Worm (Caenorhabditis elegans) whole organism, young adult: ENCODE data around the gene T05H10.1.

Experiments
- C06A6.2 ChIP-seq: fragments of 200-800 bp; sonication (Bioruptor generic); conservative IDR thresholded peaks from 2 replicates; pipeline ENCODE4 v1.3.6; 2022; ENCODE audit warnings: missing genetic modification characterization, missing compliant biosample characterization
- D2030.7 ChIP-seq: fragments of 200-800 bp; sonication (Bioruptor generic); IDR thresholded peaks from 2 replicates; pipeline ENCODE4 v1.3.6; 2022; ENCODE audit warnings: missing genetic modification reagents, missing genetic modification characterization, missing compliant biosample characterization
- F10E7.11 ChIP-seq: sonication (generic microtip); optimal IDR thresholded peaks from 2 replicates; lab custom pipeline; 2017; ENCODE audit warnings: mild to moderate bottlenecking, missing genetic modification characterization, moderate library complexity, missing compliant biosample characterization
- F23B12.7 ChIP-seq: sonication (generic microtip); optimal IDR thresholded peaks from 2 replicates; lab custom pipeline; 2017; ENCODE audit warnings: missing genetic modification characterization, mild to moderate bottlenecking, missing compliant biosample characterization, antibody characterized with exemption, moderate library complexity; ENCODE audit not compliant: insufficient read depth
- F33H1.4 ChIP-seq: fragments of 200-800 bp; sonication (Bioruptor generic); IDR thresholded peaks from 2 replicates; pipeline ENCODE4 v1.3.6; 2022; ENCODE audit warnings: missing genetic modification reagents, missing genetic modification characterization, missing compliant biosample characterization
- F39B2.1 ChIP-seq: fragments of 200-800 bp; sonication (Bioruptor generic); IDR thresholded peaks from 2 replicates; pipeline ENCODE4 v1.3.6; 2022; ENCODE audit warnings: missing genetic modification reagents, missing genetic modification characterization, missing compliant biosample characterization
- F49E8.2 ChIP-seq: sonication (generic microtip); optimal IDR thresholded peaks from 3 replicates; lab custom pipeline; 2017; ENCODE audit warnings: missing genetic modification characterization, mild to moderate bottlenecking, missing compliant biosample characterization, antibody characterized with exemption, moderate library complexity; ENCODE audit not compliant: insufficient read depth
- F57C9.4 ChIP-seq: sonication (generic microtip); optimal IDR thresholded peaks from 2 replicates; lab custom pipeline; 2017; ENCODE audit warnings: mild to moderate bottlenecking, missing genetic modification characterization, missing compliant biosample characterization
- K12H6.12 ChIP-seq: fragments of 200-800 bp; sonication (Bioruptor generic); optimal IDR thresholded peaks from 2 replicates; lab custom pipeline; 2018; ENCODE audit warnings: mild to moderate bottlenecking, missing genetic modification characterization, missing compliant biosample characterization
- T07F8.4 ChIP-seq: sonication (generic microtip); optimal IDR thresholded peaks from 2 replicates; lab custom pipeline; 2016; ENCODE audit warnings: mild to moderate bottlenecking, missing genetic modification characterization, moderate library complexity, missing compliant biosample characterization
- ZK185.1 ChIP-seq: sonication (generic microtip); optimal IDR thresholded peaks from 2 replicates; lab custom pipeline; 2016; ENCODE audit warnings: mild to moderate bottlenecking, missing genetic modification characterization, missing compliant biosample characterization; ENCODE audit not compliant: poor library complexity, severe bottlenecking
- attf-5 ChIP-seq: fragments of 200-800 bp; sonication (Bioruptor generic); optimal IDR thresholded peaks from 2 replicates; lab custom pipeline; 2018; ENCODE audit warnings: mild to moderate bottlenecking, missing genetic modification characterization, missing compliant biosample characterization
- bed-1 ChIP-seq: fragments of 200-800 bp; sonication (Bioruptor generic); IDR thresholded peaks from 2 replicates; pipeline ENCODE4 v1.3.6; 2022; ENCODE audit warnings: missing genetic modification reagents, missing genetic modification characterization, missing compliant biosample characterization
- ccch-3 ChIP-seq: fragments of 200-800 bp; sonication (Bioruptor generic); optimal IDR thresholded peaks from 2 replicates; lab custom pipeline; 2018; ENCODE audit warnings: mild to moderate bottlenecking, missing genetic modification characterization, missing compliant biosample characterization
- cebp-2 ChIP-seq: fragments of 200-800 bp; sonication (Bioruptor generic); IDR thresholded peaks from 2 replicates; pipeline ENCODE4 v1.3.6; 2022; ENCODE audit warnings: missing genetic modification characterization, missing compliant biosample characterization
- ceh-58 ChIP-seq: fragments of 200-800 bp; sonication (Bioruptor generic); IDR thresholded peaks from 2 replicates; pipeline ENCODE4 v1.3.6; 2022; ENCODE audit warnings: missing genetic modification characterization, missing compliant biosample characterization
- ceh-91 ChIP-seq: fragments of 200-800 bp; sonication (Bioruptor generic); IDR thresholded peaks from 2 replicates; pipeline ENCODE4 v1.3.6; 2022; ENCODE audit warnings: missing genetic modification reagents, missing genetic modification characterization, missing compliant biosample characterization
- chd-7 ChIP-seq: sonication (generic microtip); optimal IDR thresholded peaks from 2 replicates; lab custom pipeline; 2016; ENCODE audit warnings: mild to moderate bottlenecking, missing genetic modification characterization, moderate library complexity, missing compliant biosample characterization
- dox-1 ChIP-seq: fragments of 200-800 bp; sonication (Bioruptor generic); IDR thresholded peaks from 2 replicates; pipeline ENCODE4 v1.3.6; 2022; ENCODE audit warnings: missing genetic modification reagents, missing genetic modification characterization, missing compliant biosample characterization
- dpff-1 ChIP-seq: sonication (generic microtip); optimal IDR thresholded peaks from 2 replicates; lab custom pipeline; 2017; ENCODE audit warnings: mild to moderate bottlenecking, missing genetic modification characterization, missing compliant biosample characterization
- dpl-1 ChIP-seq: fragments of 150-350 bp; optimal IDR thresholded peaks from 2 replicates; lab custom pipeline; 2014; ENCODE audit warnings: missing biosample characterization, missing genetic modification reagents, missing genetic modification characterization
- efl-1 ChIP-seq: fragments of 150-350 bp; optimal IDR thresholded peaks from 2 replicates; lab custom pipeline; 2014; ENCODE audit warnings: missing biosample characterization, missing genetic modification reagents, missing genetic modification characterization
- him-1 ChIP-seq: sonication (generic microtip); optimal IDR thresholded peaks from 2 replicates; lab custom pipeline; 2016; ENCODE audit warnings: missing genotype, missing genetic modification reagents, missing genetic modification characterization, missing compliant biosample characterization
- hmg-1.2 ChIP-seq: fragments of 200-800 bp; sonication (Bioruptor generic); IDR thresholded peaks from 2 replicates; pipeline ENCODE4 v1.3.6; 2022; ENCODE audit warnings: missing genetic modification reagents, missing genetic modification characterization, missing compliant biosample characterization
- hsf-1 ChIP-seq: fragments of 200-800 bp; sonication (Bioruptor generic); IDR thresholded peaks from 2 replicates; pipeline ENCODE4 v1.3.6; 2022; ENCODE audit warnings: missing genetic modification reagents, missing genetic modification characterization, missing compliant biosample characterization
- let-526 ChIP-seq: fragments of 200-800 bp; sonication (Bioruptor generic); IDR thresholded peaks from 2 replicates; pipeline ENCODE4 v1.3.6; 2022; ENCODE audit warnings: missing genetic modification reagents, missing genetic modification characterization, missing compliant biosample characterization
- lin-26 ChIP-seq: fragments of 200-800 bp; sonication (Bioruptor generic); IDR thresholded peaks from 2 replicates; pipeline ENCODE4 v1.3.6; 2022; ENCODE audit warnings: missing genetic modification reagents, missing genetic modification characterization, missing compliant biosample characterization
- lin-35 ChIP-seq, 3 experiments: fragments of 150-350 bp in 2 of 3; sonication (generic microtip) in 1 of 3; optimal IDR thresholded peaks; 2 replicates each; lab custom pipeline; 2014 to 2018; ENCODE audit warnings: missing biosample characterization in 3 of 3, missing genetic modification characterization in 3 of 3, missing genetic modification reagents in 3 of 3
- lin-40 ChIP-seq: sonication (generic microtip); optimal IDR thresholded peaks from 2 replicates; lab custom pipeline; 2016; ENCODE audit warnings: missing genetic modification characterization, mild to moderate bottlenecking, missing compliant biosample characterization, missing genotype, missing genetic modification reagents
- lin-54 ChIP-seq: fragments of 200-800 bp; sonication (Bioruptor generic); optimal IDR thresholded peaks from 2 replicates; lab custom pipeline; 2018; ENCODE audit warnings: mild to moderate bottlenecking, missing genetic modification characterization, missing compliant biosample characterization
- lsl-1 ChIP-seq: fragments of 200-800 bp; sonication (Bioruptor generic); optimal IDR thresholded peaks from 2 replicates; lab custom pipeline; 2018; ENCODE audit warnings: mild to moderate bottlenecking, missing genetic modification characterization, moderate library complexity, missing compliant biosample characterization
- madf-6 ChIP-seq: fragments of 200-800 bp; sonication (Bioruptor generic); IDR thresholded peaks from 2 replicates; pipeline ENCODE4 v1.3.6; 2022; ENCODE audit warnings: missing genetic modification reagents, missing genetic modification characterization, missing compliant biosample characterization
- madf-8 ChIP-seq: fragments of 200-800 bp; sonication (Bioruptor generic); conservative IDR thresholded peaks from 2 replicates; pipeline ENCODE4 v1.3.6; 2022; ENCODE audit warnings: missing genetic modification reagents, missing genetic modification characterization, missing compliant biosample characterization
- mcd-1 ChIP-seq: fragments of 200-800 bp; sonication (Bioruptor generic); IDR thresholded peaks from 2 replicates; pipeline ENCODE4 v1.3.6; 2022; ENCODE audit warnings: missing genetic modification reagents, missing genetic modification characterization, missing compliant biosample characterization
- mxl-1 ChIP-seq: sonication (generic microtip); optimal IDR thresholded peaks from 2 replicates; lab custom pipeline; 2016; ENCODE audit warnings: missing genetic modification characterization, missing compliant biosample characterization
- nfyb-1 ChIP-seq: fragments of 200-800 bp; sonication (Bioruptor generic); IDR thresholded peaks from 2 replicates; pipeline ENCODE4 v1.3.6; 2022; ENCODE audit warnings: missing genetic modification reagents, missing genetic modification characterization, missing compliant biosample characterization
- nhr-27 ChIP-seq: fragments of 200-800 bp; sonication (Bioruptor generic); optimal IDR thresholded peaks from 2 replicates; lab custom pipeline; 2018; ENCODE audit warnings: mild to moderate bottlenecking, missing genetic modification characterization, moderate library complexity, missing compliant biosample characterization
- nhr-80 ChIP-seq: sonication (generic microtip); optimal IDR thresholded peaks from 2 replicates; lab custom pipeline; 2016; ENCODE audit warnings: missing genetic modification characterization, missing compliant biosample characterization
- sdz-38 ChIP-seq: sonication (generic microtip); optimal IDR thresholded peaks from 2 replicates; lab custom pipeline; 2016; ENCODE audit warnings: missing genotype, missing genetic modification characterization, missing compliant biosample characterization
- snpc-1.1 ChIP-seq: sonication (generic microtip); optimal IDR thresholded peaks from 2 replicates; lab custom pipeline; 2017; ENCODE audit warnings: missing genetic modification characterization, mild to moderate bottlenecking, missing compliant biosample characterization, antibody characterized with exemption, moderate library complexity, missing genotype, missing genetic modification reagents; ENCODE audit not compliant: insufficient read depth
- snpc-1.3 ChIP-seq: sonication (generic microtip); optimal IDR thresholded peaks from 2 replicates; lab custom pipeline; 2017; ENCODE audit warnings: missing genetic modification characterization, mild to moderate bottlenecking, missing compliant biosample characterization, antibody characterized with exemption, moderate library complexity, missing genotype, missing genetic modification reagents; ENCODE audit not compliant: insufficient read depth
- snpc-3.4 ChIP-seq: sonication (generic microtip); optimal IDR thresholded peaks from 2 replicates; lab custom pipeline; 2017; ENCODE audit warnings: missing genetic modification characterization, mild to moderate bottlenecking, missing compliant biosample characterization, antibody characterized with exemption, moderate library complexity, missing genotype, missing genetic modification reagents
- snpc-4 ChIP-seq, 5 experiments: fragments of 150-350 bp in 1 of 5; sonication (generic microtip) in 4 of 5; optimal IDR thresholded peaks; 2 replicates each; lab custom pipeline; 2014 to 2018; ENCODE audit warnings: missing genetic modification characterization in 5 of 5, missing biosample characterization in 3 of 5, antibody characterized with exemption in 2 of 5, mild to moderate bottlenecking in 2 of 5, missing compliant biosample characterization in 2 of 5, missing genotype in 2 of 5, moderate library complexity in 2 of 5, missing genetic modification reagents in 1 of 5
- sptf-2 ChIP-seq: fragments of 200-800 bp; sonication (Bioruptor generic); optimal IDR thresholded peaks from 2 replicates; lab custom pipeline; 2018; ENCODE audit warnings: mild to moderate bottlenecking, missing genetic modification characterization, missing compliant biosample characterization
- ztf-18 ChIP-seq: sonication (generic microtip); optimal IDR thresholded peaks from 2 replicates; lab custom pipeline; 2016; ENCODE audit warnings: missing genotype, mild to moderate bottlenecking, missing genetic modification characterization, missing compliant biosample characterization

The T05H10.1 gene

DNA sequence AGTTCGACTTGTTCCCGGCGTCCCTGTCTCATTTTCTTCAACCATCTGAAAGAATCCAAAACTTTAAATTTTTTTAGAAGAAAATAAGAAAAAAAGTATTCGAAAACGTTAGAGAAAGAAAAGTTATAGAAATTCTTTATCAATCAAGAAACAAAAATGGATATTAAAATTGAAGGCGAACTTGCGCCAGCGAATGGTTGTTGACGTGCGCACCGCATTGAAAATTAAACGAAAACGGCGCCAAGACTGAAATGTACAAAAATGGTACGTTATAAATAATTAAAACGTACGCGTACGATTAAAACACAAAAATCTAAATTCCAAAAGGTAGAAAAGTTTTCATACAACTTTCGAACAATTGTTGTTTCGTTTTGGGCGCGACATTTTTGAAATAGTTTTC is 44.4 kb downstream of the T05H10.1 start, which contains the start of gene K02C4.3:
TSS of gene K02C4.3 (minus strand) at position 51 of the 400 bp plus-strand sequence.
- no peak for TF ChIP-seq lin-26 (GFP tag; lab: Robert Waterston, UW)
- peak; percentile 60 for TF ChIP-seq snpc-3.4 (tag; lab: Kevin White, UChicago)
- peak; percentile 68 for TF ChIP-seq dpl-1 (GFP tag; lab: Kevin White, UChicago)
- no peak for TF ChIP-seq mxl-1 (tag; lab: Kevin White, UChicago)
- no peak for TF ChIP-seq snpc-4 (GFP tag; optimal IDR thresholded peaks at IDR 0.05; lab: Kevin White, UChicago)
- TF ChIP-seq snpc-4 (tag; optimal IDR thresholded peaks at IDR 0.05; lab: Kevin White, UChicago), result peak; percentile 45 to 74 (median 73)
- peak; percentile 34 for TF ChIP-seq snpc-1.1 (tag; lab: Kevin White, UChicago)
- TF ChIP-seq C06A6.2 (GFP tag; lab: Robert Waterston, UW), result no peak
- TF ChIP-seq F57C9.4 (tag; lab: Kevin White, UChicago), result no peak
- TF ChIP-seq attf-5 (GFP tag; lab: Kevin White, UChicago), result peak; percentile 27
- no peak for TF ChIP-seq K12H6.12 (tag; lab: Kevin White, UChicago)
- TF ChIP-seq F23B12.7 (tag; lab: Kevin White, UChicago), result peak; percentile 13
- TF ChIP-seq lin-54 (GFP tag; lab: Kevin White, UChicago), result peak; percentile 69
- 0 out of 2 replicates have a peak, but pooled peaks have one; percentile 13 for TF ChIP-seq hmg-1.2 (GFP tag; lab: Robert Waterston, UW)
- TF ChIP-seq lin-40 (tag; lab: Kevin White, UChicago), result peak; percentile 37
- 0 out of 2 replicates have a peak, but pooled peaks have one; percentile 16 for TF ChIP-seq ceh-91
- TF ChIP-seq madf-8 (GFP tag; lab: Robert Waterston, UW), result peak; percentile 26; the same call in 1 of the 2 replicates
- TF ChIP-seq efl-1, result peak; percentile 69
- peak; percentile 37; the same call in 1 of the 2 replicates for TF ChIP-seq F33H1.4 (GFP tag; lab: Robert Waterston, UW)
- TF ChIP-seq mcd-1, result peak; percentile 75
- TF ChIP-seq him-1 (tag; lab: Kevin White, UChicago), result peak; percentile 44
- TF ChIP-seq ztf-18 (tag; lab: Kevin White, UChicago), result peak; percentile 93
- peak in 1 of 3 experiments; percentile 80 for TF ChIP-seq lin-35 (GFP tag; optimal IDR thresholded peaks at IDR 0.05; lab: Kevin White, UChicago)
- TF ChIP-seq ccch-3, result no peak
- peak; percentile 65 for TF ChIP-seq madf-6 (GFP tag; lab: Robert Waterston, UW)
- TF ChIP-seq snpc-1.3 (tag; lab: Kevin White, UChicago), result peak; percentile 7
- peak; percentile 32; the same call in 1 of the 2 replicates for TF ChIP-seq dox-1 (GFP tag; lab: Robert Waterston, UW)
- peak; percentile 9 for TF ChIP-seq nhr-80 (tag; lab: Kevin White, UChicago)
- TF ChIP-seq lsl-1 (GFP tag; lab: Kevin White, UChicago), result peak; percentile 56
- 0 out of 2 replicates have a peak, but pooled peaks have one; percentile 25 for TF ChIP-seq F39B2.1
- no peak for TF ChIP-seq hsf-1 (GFP tag; lab: Robert Waterston, UW)
- no peak for TF ChIP-seq let-526 (GFP tag; lab: Robert Waterston, UW)
- TF ChIP-seq ZK185.1 (tag; lab: Kevin White, UChicago), result peak; percentile 37
- no peak for TF ChIP-seq sdz-38

DNA sequence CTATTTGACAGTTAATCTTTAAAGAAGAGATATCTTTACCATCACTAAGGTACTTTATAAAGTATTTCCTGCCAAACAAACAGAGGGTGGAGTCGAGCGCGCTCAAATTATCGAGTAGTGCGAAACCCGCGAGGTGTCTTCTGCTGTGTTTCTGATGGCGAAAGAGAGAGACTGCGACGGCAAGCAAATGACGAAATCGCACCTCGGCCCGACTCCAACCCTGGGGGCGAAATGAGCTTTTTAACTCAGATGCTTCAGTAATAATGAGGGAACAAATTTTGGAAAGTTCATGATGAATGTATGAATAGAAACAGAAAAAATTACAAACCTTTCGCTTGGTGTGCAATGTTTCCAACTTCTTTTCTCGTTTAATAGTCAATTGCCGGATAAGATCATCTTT is 49.1 kb downstream of the T05H10.1 start:
- no peak for TF ChIP-seq dpff-1 (tag; lab: Kevin White, UChicago)
- TF ChIP-seq madf-8 (GFP tag; lab: Robert Waterston, UW), result no peak
- no peak for TF ChIP-seq sptf-2 (GFP tag; lab: Kevin White, UChicago)
- TF ChIP-seq bed-1 (GFP tag; lab: Robert Waterston, UW), result no peak
- TF ChIP-seq mcd-1, result peak; percentile 79
- peak; percentile 26 for TF ChIP-seq chd-7 (tag; lab: Kevin White, UChicago)
- no peak for TF ChIP-seq nhr-27 (tag; lab: Kevin White, UChicago)
- no peak for TF ChIP-seq ceh-58 (GFP tag; lab: Robert Waterston, UW)
- TF ChIP-seq cebp-2 (GFP tag; lab: Robert Waterston, UW), result no peak
- peak; percentile 56 for TF ChIP-seq lsl-1 (GFP tag; lab: Kevin White, UChicago)
- TF ChIP-seq dpl-1 (GFP tag; lab: Kevin White, UChicago), result no peak
- peak; percentile 78 for TF ChIP-seq madf-6 (GFP tag; lab: Robert Waterston, UW)
- no peak for TF ChIP-seq T07F8.4 (tag; lab: Kevin White, UChicago)
- peak; percentile 25 for TF ChIP-seq F49E8.2 (tag; lab: Kevin White, UChicago)
- no peak for TF ChIP-seq F10E7.11
- no peak for TF ChIP-seq mxl-1 (tag; lab: Kevin White, UChicago)
- no peak for TF ChIP-seq nfyb-1 (GFP tag; lab: Robert Waterston, UW)
- TF ChIP-seq snpc-1.1 (tag; lab: Kevin White, UChicago), result peak; percentile 95
- TF ChIP-seq sdz-38, result no peak
- TF ChIP-seq D2030.7, result peak; percentile 74
